Worm (Caenorhabditis elegans) whole organism, L1 larva: ENCODE data around the gene K08E4.2.

Experiments
- dpl-1 ChIP-seq, 3 experiments: fragments of 150-350 bp in 2 of 3; sonication (generic microtip) in 1 of 3; optimal IDR thresholded peaks; 2 replicates each; lab custom pipeline; 2014 to 2017; ENCODE audit warnings: missing biosample characterization in 3 of 3, missing genetic modification characterization in 3 of 3, missing genetic modification reagents in 3 of 3
- nhr-11 ChIP-seq: fragments of 150-350 bp; optimal IDR thresholded peaks from 2 replicates; lab custom pipeline; 2014; ENCODE audit warnings: missing biosample characterization, missing genetic modification characterization
- rnt-1 ChIP-seq: sonication (generic microtip); optimal IDR thresholded peaks from 2 replicates; lab custom pipeline; 2016; ENCODE audit warnings: mild to moderate bottlenecking, missing genetic modification characterization, moderate library complexity, missing compliant biosample characterization

- TF ChIP-seq nhr-11 (tag; lab: Kevin White, UChicago) (no peak), rnt-1 (tag; lab: Kevin White, UChicago) (no peak), dpl-1 (GFP tag; optimal IDR thresholded peaks at IDR 0.05; lab: Kevin White, UChicago) (no peak)
Measured at ce11 chrIV:12093384-12093783, 36.9 kb upstream of the K08E4.2 start, which contains the start of gene cpsf-4.
